Fruit fly (Drosophila melanogaster) whole organism, embryonic: ENCODE measurements around the gene Evi5.

Experiments used
- B-H2 ChIP-seq: fragments of 200-800 bp; sonication (Bioruptor generic); optimal IDR thresholded peaks from 2 replicates; lab custom pipeline; 2018; ENCODE audit warnings: missing biosample characterization, mild to moderate bottlenecking, missing genetic modification characterization
- C15 ChIP-seq: fragments of 200-800 bp; sonication (Bioruptor generic); IDR thresholded peaks from 3 replicates; pipeline ENCODE4 v1.3.6; 2022; ENCODE audit warnings: missing biosample characterization, missing genetic modification characterization
- CG10321 ChIP-seq: fragments of 200-800 bp; sonication (Bioruptor generic); IDR thresholded peaks from 2 replicates; pipeline ENCODE4 v1.3.6; 2022; ENCODE audit warnings: missing biosample characterization, missing genetic modification characterization
- CG11456 ChIP-seq: fragments of 200-800 bp; sonication (Bioruptor generic); IDR thresholded peaks from 3 replicates; pipeline ENCODE4 v1.3.6; 2022; ENCODE audit warnings: missing biosample characterization, missing genetic modification characterization
- CG12236 ChIP-seq: fragments of 200-800 bp; sonication (Bioruptor generic); optimal IDR thresholded peaks from 2 replicates; lab custom pipeline; 2016; ENCODE audit warnings: missing biosample characterization, missing genetic modification characterization
- CG12391 ChIP-seq: fragments of 200-800 bp; sonication (Bioruptor generic); optimal IDR thresholded peaks from 3 replicates; lab custom pipeline; 2018; ENCODE audit warnings: missing biosample characterization, mild to moderate bottlenecking, missing genetic modification characterization, moderate library complexity
- CG14050 ChIP-seq: fragments of 200-800 bp; sonication (Bioruptor generic); IDR thresholded peaks from 3 replicates; pipeline ENCODE4 v1.3.6; 2022; ENCODE audit warnings: missing biosample characterization, missing genetic modification characterization
- CG14710 ChIP-seq: fragments of 200-800 bp; sonication (Bioruptor generic); optimal IDR thresholded peaks from 3 replicates; lab custom pipeline; 2019; ENCODE audit warnings: missing biosample characterization, mild to moderate bottlenecking, missing genetic modification characterization, moderate library complexity
- CG15011 ChIP-seq: fragments of 200-800 bp; sonication (Bioruptor generic); optimal IDR thresholded peaks from 3 replicates; lab custom pipeline; 2018; ENCODE audit warnings: missing biosample characterization, mild to moderate bottlenecking, missing genetic modification characterization
- CG1647 ChIP-seq: fragments of 200-800 bp; sonication (Bioruptor generic); optimal IDR thresholded peaks from 3 replicates; lab custom pipeline; 2016; ENCODE audit warnings: missing biosample characterization, missing genetic modification characterization
- CG17328 ChIP-seq: fragments of 200-800 bp; sonication (Bioruptor generic); IDR thresholded peaks from 2 replicates; pipeline ENCODE4 v1.3.6; 2022; ENCODE audit warnings: missing biosample characterization, missing genetic modification characterization
- CG17385 ChIP-seq: fragments of 200-800 bp; sonication (Bioruptor generic); optimal IDR thresholded peaks from 3 replicates; lab custom pipeline; 2018; ENCODE audit warnings: missing biosample characterization, mild to moderate bottlenecking, missing genetic modification characterization
- CG17802 ChIP-seq: fragments of 200-800 bp; sonication (Bioruptor generic); optimal IDR thresholded peaks from 2 replicates; lab custom pipeline; 2018; ENCODE audit warnings: missing biosample characterization, mild to moderate bottlenecking, missing genetic modification characterization, moderate library complexity
- CG18476 ChIP-seq: fragments of 200-800 bp; sonication (Bioruptor generic); optimal IDR thresholded peaks from 2 replicates; lab custom pipeline; 2016; ENCODE audit warnings: missing biosample characterization, mild to moderate bottlenecking, missing genetic modification characterization
- CG18599 ChIP-seq: fragments of 200-800 bp; sonication (Bioruptor generic); optimal IDR thresholded peaks from 3 replicates; lab custom pipeline; 2017; ENCODE audit warnings: missing biosample characterization, missing genetic modification characterization, mild to moderate bottlenecking, moderate library complexity, missing genetic modification reagents
- CG30020 ChIP-seq: fragments of 200-800 bp; optimal IDR thresholded peaks from 2 replicates; lab custom pipeline; 2019; ENCODE audit warnings: missing biosample characterization, mild to moderate bottlenecking, missing genetic modification characterization, moderate library complexity
- CG3407 ChIP-seq: fragments of 200-800 bp; sonication (Bioruptor generic); optimal IDR thresholded peaks from 2 replicates; lab custom pipeline; 2018; ENCODE audit warnings: missing biosample characterization, mild to moderate bottlenecking, missing genetic modification characterization
- CG4282 ChIP-seq: fragments of 200-800 bp; sonication (Bioruptor generic); optimal IDR thresholded peaks from 2 replicates; lab custom pipeline; 2016; ENCODE audit warnings: missing biosample characterization, missing genetic modification characterization
- CG4854 ChIP-seq: fragments of 200-800 bp; sonication (Bioruptor generic); optimal IDR thresholded peaks from 2 replicates; lab custom pipeline; 2016; ENCODE audit warnings: missing biosample characterization, missing genetic modification characterization, inconsistent platforms
- CG7745 ChIP-seq: fragments of 200-800 bp; sonication (Bioruptor generic); optimal IDR thresholded peaks from 2 replicates; lab custom pipeline; 2018; ENCODE audit warnings: missing biosample characterization, mild to moderate bottlenecking, missing genetic modification characterization, moderate library complexity
- CG7839 ChIP-seq: fragments of 200-800 bp; sonication (Bioruptor generic); optimal IDR thresholded peaks from 3 replicates; lab custom pipeline; 2018; ENCODE audit warnings: missing biosample characterization, mild to moderate bottlenecking, missing genetic modification characterization, moderate library complexity
- CG8924 ChIP-seq: fragments of 200-800 bp; optimal IDR thresholded peaks from 3 replicates; lab custom pipeline; 2019; ENCODE audit warnings: missing biosample characterization, mild to moderate bottlenecking, missing genetic modification characterization, moderate library complexity
- Dbx ChIP-seq: fragments of 200-800 bp; sonication (Bioruptor generic); IDR thresholded peaks from 3 replicates; pipeline ENCODE4 v1.3.6; 2022; ENCODE audit warnings: missing biosample characterization, missing genetic modification characterization
- Dip3 ChIP-seq: fragments of 200-800 bp; sonication (Bioruptor generic); optimal IDR thresholded peaks from 3 replicates; lab custom pipeline; 2016; ENCODE audit warnings: missing biosample characterization, missing genetic modification characterization
- ERR ChIP-seq: fragments of 200-800 bp; sonication (Bioruptor generic); optimal IDR thresholded peaks from 2 replicates; lab custom pipeline; 2016; ENCODE audit warnings: missing biosample characterization, missing genetic modification characterization
- Gug ChIP-seq: fragments of 200-800 bp; sonication (Bioruptor generic); IDR thresholded peaks from 4 replicates; pipeline ENCODE4 v1.3.6; 2022; ENCODE audit warnings: missing biosample characterization, missing genetic modification characterization
- Hr3 ChIP-seq: fragments of 200-800 bp; sonication (Bioruptor generic); optimal IDR thresholded peaks from 3 replicates; lab custom pipeline; 2016; ENCODE audit warnings: missing biosample characterization, missing genetic modification characterization
- Jarid2 ChIP-seq: fragments of 200-800 bp; sonication (Bioruptor generic); optimal IDR thresholded peaks from 3 replicates; lab custom pipeline; 2017; ENCODE audit warnings: mild to moderate bottlenecking, missing biosample characterization, missing genetic modification reagents, missing genetic modification characterization
- MBD-R2 ChIP-seq: fragments of 200-800 bp; sonication (Bioruptor generic); IDR thresholded peaks from 2 replicates; pipeline ENCODE4 v1.3.6; 2022; ENCODE audit warnings: missing biosample characterization, missing genetic modification characterization
- Mrtf ChIP-seq: fragments of 200-800 bp; sonication (Bioruptor generic); IDR thresholded peaks from 3 replicates; pipeline ENCODE4 v1.3.6; 2022; ENCODE audit warnings: missing biosample characterization, missing genetic modification characterization
- Scr ChIP-seq: fragments of 200-800 bp; sonication (Bioruptor generic); IDR thresholded peaks from 2 replicates; pipeline ENCODE4 v1.3.6; 2022; ENCODE audit warnings: missing biosample characterization, missing genetic modification characterization; ENCODE audit not compliant: partially characterized antibody
- Stat92E ChIP-seq, 3 experiments: fragments of >200 bp in 2 of 3; fragments of 200-800 bp in 1 of 3; sonication (Bioruptor generic) in 1 of 3; optimal IDR thresholded peaks; 2 replicates each; lab custom pipeline; 2017 to 2019; ENCODE audit warnings: missing biosample characterization in 3 of 3, missing genetic modification characterization in 3 of 3, mild to moderate bottlenecking in 1 of 3, moderate library complexity in 1 of 3
- Vsx1 ChIP-seq: fragments of 200-800 bp; sonication (Bioruptor generic); optimal IDR thresholded peaks from 2 replicates; lab custom pipeline; 2017; ENCODE audit warnings: missing biosample characterization, mild to moderate bottlenecking, missing genetic modification characterization, missing genetic modification reagents
- cwo ChIP-seq: fragments of 200-800 bp; sonication (Bioruptor generic); optimal IDR thresholded peaks from 3 replicates; lab custom pipeline; 2017; ENCODE audit warnings: missing biosample characterization, missing genetic modification characterization, mild to moderate bottlenecking, moderate library complexity, missing genetic modification reagents
- esg ChIP-seq: fragments of 200-800 bp; sonication (Bioruptor generic); conservative IDR thresholded peaks from 2 replicates; pipeline ENCODE4 v1.3.6; 2022; ENCODE audit warnings: missing biosample characterization, missing genetic modification characterization
- fd64A ChIP-seq: fragments of 200-800 bp; sonication (Bioruptor generic); optimal IDR thresholded peaks from 3 replicates; lab custom pipeline; 2018; ENCODE audit warnings: missing biosample characterization, mild to moderate bottlenecking, missing genetic modification characterization
- gcm ChIP-seq: fragments of 200-800 bp; sonication (Bioruptor generic); optimal IDR thresholded peaks from 2 replicates; lab custom pipeline; 2019; ENCODE audit warnings: missing biosample characterization, mild to moderate bottlenecking, missing genetic modification characterization, moderate library complexity
- gem ChIP-seq: fragments of 200-800 bp; sonication (Bioruptor generic); optimal IDR thresholded peaks from 2 replicates; lab custom pipeline; 2019; ENCODE audit warnings: missing biosample characterization, mild to moderate bottlenecking, missing genetic modification characterization, moderate library complexity
- grn ChIP-seq: fragments of 200-800 bp; sonication (Bioruptor generic); optimal IDR thresholded peaks from 3 replicates; lab custom pipeline; 2017; ENCODE audit warnings: missing biosample characterization, missing genetic modification characterization
- gro ChIP-seq: fragments of 200-800 bp; sonication (Bioruptor generic); optimal IDR thresholded peaks from 2 replicates; lab custom pipeline; 2016; ENCODE audit warnings: missing biosample characterization, missing genetic modification characterization
- gsb-n ChIP-seq: fragments of 200-800 bp; sonication (Bioruptor generic); optimal IDR thresholded peaks from 3 replicates; lab custom pipeline; 2018; ENCODE audit warnings: missing biosample characterization, mild to moderate bottlenecking, missing genetic modification characterization
- inv ChIP-seq: fragments of 200-800 bp; sonication (Bioruptor generic); IDR thresholded peaks from 2 replicates; pipeline ENCODE4 v1.3.6; 2022; ENCODE audit warnings: missing biosample characterization, missing genetic modification characterization; ENCODE audit not compliant: partially characterized antibody
- jumu ChIP-seq: fragments of 200-800 bp; sonication (Bioruptor generic); optimal IDR thresholded peaks from 3 replicates; lab custom pipeline; 2016; ENCODE audit warnings: missing biosample characterization, missing genetic modification characterization
- nau ChIP-seq: fragments of 200-800 bp; sonication (Bioruptor generic); optimal IDR thresholded peaks from 3 replicates; lab custom pipeline; 2017; ENCODE audit warnings: missing biosample characterization, mild to moderate bottlenecking, missing genetic modification characterization, missing genetic modification reagents
- nmo ChIP-seq: fragments of 200-800 bp; sonication (Bioruptor generic); optimal IDR thresholded peaks from 2 replicates; lab custom pipeline; 2018; ENCODE audit warnings: missing biosample characterization, mild to moderate bottlenecking, missing genetic modification characterization, moderate library complexity
- pb ChIP-seq: fragments of 200-800 bp; sonication (Bioruptor generic); optimal IDR thresholded peaks from 3 replicates; lab custom pipeline; 2016; ENCODE audit warnings: missing biosample characterization, missing genetic modification characterization
- phol ChIP-seq: fragments of 200-800 bp; sonication (Bioruptor generic); optimal IDR thresholded peaks from 3 replicates; lab custom pipeline; 2018; ENCODE audit warnings: missing biosample characterization, mild to moderate bottlenecking, missing genetic modification characterization, moderate library complexity
- run ChIP-seq: fragments of 200-800 bp; sonication (Bioruptor generic); optimal IDR thresholded peaks from 3 replicates; lab custom pipeline; 2018; ENCODE audit warnings: missing biosample characterization, mild to moderate bottlenecking, missing genetic modification characterization
- ssp ChIP-seq: fragments of 200-800 bp; sonication (Bioruptor generic); IDR thresholded peaks from 2 replicates; pipeline ENCODE4 v1.3.6; 2022; ENCODE audit warnings: missing biosample characterization, missing genetic modification characterization
- sug ChIP-seq: fragments of 200-800 bp; optimal IDR thresholded peaks from 2 replicates; lab custom pipeline; 2019; ENCODE audit warnings: missing biosample characterization, mild to moderate bottlenecking, missing genetic modification characterization, moderate library complexity
- twi ChIP-seq: fragments of 200-800 bp; optimal IDR thresholded peaks from 2 replicates; lab custom pipeline; 2019; ENCODE audit warnings: missing biosample characterization, mild to moderate bottlenecking, missing genetic modification characterization, moderate library complexity

Evi5 gene

dm6 chrX:11427282-11427689 is 26.9 kb downstream of the Evi5 start (continued):
- no peak for TF ChIP-seq CG14050 (GFP tag; lab: Robert Waterston, UW)
- TF ChIP-seq Scr: no peak
- TF ChIP-seq Dbx (GFP tag; lab: Robert Waterston, UW): 0 out of 3 replicates have a peak, but pooled peaks have one; percentile 41
- TF ChIP-seq esg (GFP tag; lab: Robert Waterston, UW): no peak
- peak; percentile 72 for TF ChIP-seq CG18599
- TF ChIP-seq CG17802 (tag; lab: Kevin White, UChicago): no peak
- no peak for TF ChIP-seq CG18476
- peak; percentile 91 for TF ChIP-seq sug
- TF ChIP-seq CG1647 (GFP tag; lab: Kevin White, UChicago): no peak
- peak; percentile 80 for TF ChIP-seq ERR (GFP tag; lab: Kevin White, UChicago)
- TF ChIP-seq CG30020 (tag; lab: Kevin White, UChicago): no peak
- TF ChIP-seq CG17385 (GFP tag; lab: Kevin White, UChicago): peak; percentile 30
- TF ChIP-seq nau (GFP tag; lab: Kevin White, UChicago): peak; percentile 66
- TF ChIP-seq grn (GFP tag; lab: Kevin White, UChicago): peak; percentile 65
- no peak for TF ChIP-seq jumu (GFP tag; lab: Kevin White, UChicago)
- no peak for TF ChIP-seq CG11456 (GFP tag; lab: Robert Waterston, UW)
- TF ChIP-seq inv (GFP tag; lab: Robert Waterston, UW): no peak
- no peak for TF ChIP-seq Hr3 (GFP tag; lab: Kevin White, UChicago)
- TF ChIP-seq gro (GFP tag; lab: Kevin White, UChicago): no peak
- no peak for TF ChIP-seq B-H2
- no peak for TF ChIP-seq Dip3 (GFP tag; lab: Kevin White, UChicago)
- TF ChIP-seq CG7745 (tag; lab: Kevin White, UChicago): no peak
- TF ChIP-seq CG14710 (tag; lab: Kevin White, UChicago): peak; percentile 14
- TF ChIP-seq gem: peak; percentile 32
- TF ChIP-seq MBD-R2 (GFP tag; lab: Robert Waterston, UW): peak; percentile 30; the same call in 1 of the 2 replicates
- no peak for TF ChIP-seq CG17328 (GFP tag; lab: Robert Waterston, UW)
- TF ChIP-seq Stat92E (GFP tag; optimal IDR thresholded peaks at IDR 0.05; lab: Kevin White, UChicago): no peak
- peak; percentile 70 for TF ChIP-seq fd64A (GFP tag; lab: Kevin White, UChicago)
- TF ChIP-seq C15 (GFP tag; lab: Robert Waterston, UW): no peak
- TF ChIP-seq phol: no peak
- peak; percentile 36 for TF ChIP-seq CG12391 (tag; lab: Kevin White, UChicago)
- TF ChIP-seq CG10321 (GFP tag; lab: Robert Waterston, UW): no peak
- TF ChIP-seq cwo (GFP tag; lab: Kevin White, UChicago): peak; percentile 94
- no peak for TF ChIP-seq ssp (GFP tag; lab: Robert Waterston, UW)
- TF ChIP-seq CG4282: no peak
- TF ChIP-seq pb (GFP tag; lab: Kevin White, UChicago): peak; percentile 11
- no peak for TF ChIP-seq run (tag; lab: Kevin White, UChicago)
- no peak for TF ChIP-seq CG15011 (GFP tag; lab: Kevin White, UChicago)
- peak; percentile 33 for TF ChIP-seq Jarid2
- no peak for TF ChIP-seq CG8924 (tag; lab: Kevin White, UChicago)
- TF ChIP-seq Vsx1 (GFP tag; lab: Kevin White, UChicago): peak; percentile 53
- peak; percentile 20 for TF ChIP-seq twi (tag; lab: Kevin White, UChicago)
- TF ChIP-seq CG12236: no peak
- no peak for TF ChIP-seq Gug
- TF ChIP-seq CG7839 (tag; lab: Kevin White, UChicago): no peak
- TF ChIP-seq Mrtf (GFP tag; lab: Robert Waterston, UW): no peak
- TF ChIP-seq nmo (GFP tag; lab: Kevin White, UChicago): no peak
- TF ChIP-seq CG3407 (GFP tag; lab: Kevin White, UChicago): peak; percentile 41
- no peak for TF ChIP-seq CG4854
- peak; percentile 29 for TF ChIP-seq gsb-n
- peak; percentile 14 for TF ChIP-seq gcm (GFP tag; lab: Kevin White, UChicago)
